Fruit fly (Drosophila melanogaster) whole organism: ENCODE results near the gene CG11444.

Experiments used
- CG8478 ChIP-seq: fragments of >200 bp; optimal IDR thresholded peaks from 2 replicates; lab custom pipeline; 2018; ENCODE audit warnings: inconsistent platforms
- pan ChIP-seq: fragments of >200 bp; optimal IDR thresholded peaks from 2 replicates; lab custom pipeline; 2017
- usp ChIP-seq: fragments of >200 bp; optimal IDR thresholded peaks from 2 replicates; lab custom pipeline; 2017; ENCODE audit warnings: missing biosample characterization, missing genetic modification characterization, mixed read lengths

DNA sequence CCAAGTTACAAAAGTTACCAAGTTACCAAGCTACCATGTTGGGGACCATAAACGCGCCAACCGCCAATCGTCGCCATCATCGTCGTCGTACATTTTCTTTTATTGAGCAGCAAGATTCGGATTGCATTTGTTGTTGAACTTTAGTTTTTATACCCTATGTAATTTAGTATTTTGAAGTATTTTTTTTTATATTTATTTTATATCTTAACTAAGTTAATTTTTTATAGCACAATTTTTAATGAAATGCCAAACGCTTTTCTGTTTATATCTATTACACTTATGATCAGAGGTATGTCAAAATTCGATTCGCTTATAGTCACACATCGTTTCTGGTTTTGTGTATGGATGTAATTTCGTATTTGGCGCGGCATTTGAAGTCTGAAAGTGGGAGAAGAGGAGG, 28.2 kb upstream of the CG11444 start:
- TF ChIP-seq CG8478 (no peak), usp (GFP tag; lab: Kevin White, UChicago) (no peak), pan (lab: Kevin White, UChicago) (no peak)
